Fruit fly (Drosophila melanogaster) whole organism: ENCODE data around the gene ND-20.

Experiments
- CG8478 ChIP-seq: fragments of >200 bp; optimal IDR thresholded peaks from 2 replicates; lab custom pipeline; 2018; ENCODE audit warnings: inconsistent platforms
- Dll ChIP-seq: fragments of >200 bp; optimal IDR thresholded peaks from 2 replicates; lab custom pipeline; 2017
- EcR ChIP-seq, 2 experiments: fragments of >200 bp; optimal IDR thresholded peaks; 2 replicates each; lab custom pipeline; 2017; ENCODE audit warnings: missing biosample characterization in 2 of 2, missing genetic modification characterization in 2 of 2, missing genetic modification reagents in 2 of 2
- pan ChIP-seq: fragments of >200 bp; optimal IDR thresholded peaks from 2 replicates; lab custom pipeline; 2017
- psq ChIP-seq: fragments of >200 bp; optimal IDR thresholded peaks from 2 replicates; lab custom pipeline; 2017
- usp ChIP-seq: fragments of >200 bp; optimal IDR thresholded peaks from 2 replicates; lab custom pipeline; 2017; ENCODE audit warnings: missing biosample characterization, missing genetic modification characterization, mixed read lengths

DNA sequence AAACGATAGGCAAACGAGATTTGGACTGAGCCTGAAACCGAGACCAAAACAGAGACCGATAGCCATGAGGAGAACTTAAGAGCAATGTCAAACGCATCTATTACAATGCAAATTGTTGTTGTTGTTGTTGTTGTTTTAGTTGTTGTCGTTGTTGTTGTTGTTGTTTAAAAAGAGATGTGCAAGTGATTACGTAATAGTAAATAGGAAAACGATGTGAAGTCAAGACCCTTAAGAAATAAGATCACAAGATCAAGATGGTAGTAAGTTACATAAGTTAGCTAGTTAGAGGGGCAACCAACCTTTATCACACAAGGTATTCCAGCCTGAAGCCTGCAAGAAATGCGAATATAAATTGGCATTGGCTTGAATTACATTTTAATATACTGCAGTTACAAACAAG is 36.6 kb downstream of the ND-20 start:
- no peak for TF ChIP-seq Dll (lab: Kevin White, UChicago)
- no peak for TF ChIP-seq CG8478 (lab: Kevin White, UChicago)
- TF ChIP-seq EcR (GFP tag; optimal IDR thresholded peaks at IDR 0.05; lab: Kevin White, UChicago) = no peak
- TF ChIP-seq psq (lab: Kevin White, UChicago) = no peak
- TF ChIP-seq pan (lab: Kevin White, UChicago) = no peak
- no peak for TF ChIP-seq usp (GFP tag; lab: Kevin White, UChicago)
